Worm (Caenorhabditis elegans) whole organism, L3 larva: ENCODE results near the gene C33F10.11.

Source experiments
- R02D3.7 ChIP-seq: fragments of 150-350 bp; optimal IDR thresholded peaks from 2 replicates; lab custom pipeline; 2014; ENCODE audit warnings: missing biosample characterization, missing genetic modification characterization
- aly-2 ChIP-seq: fragments of 150-350 bp; optimal IDR thresholded peaks from 2 replicates; lab custom pipeline; 2014; ENCODE audit warnings: missing biosample characterization, missing genetic modification characterization
- ama-1 ChIP-seq: fragments of 150-350 bp; optimal IDR thresholded peaks from 2 replicates; lab custom pipeline; 2018
- ceh-16 ChIP-seq: sonication (generic microtip); optimal IDR thresholded peaks from 2 replicates; lab custom pipeline; 2017; ENCODE audit warnings: missing biosample characterization, missing genetic modification characterization
- ceh-82 ChIP-seq: fragments of 150-350 bp; optimal IDR thresholded peaks from 2 replicates; lab custom pipeline; 2014; ENCODE audit warnings: missing biosample characterization, missing genetic modification characterization
- elt-1 ChIP-seq: fragments of 150-350 bp; optimal IDR thresholded peaks from 2 replicates; lab custom pipeline; 2014; ENCODE audit warnings: missing biosample characterization, missing genetic modification characterization
- elt-2 ChIP-seq: sonication (generic microtip); optimal IDR thresholded peaks from 2 replicates; lab custom pipeline; 2016; ENCODE audit warnings: missing genetic modification reagents, mild to moderate bottlenecking, missing genetic modification characterization, missing compliant biosample characterization
- elt-3 ChIP-seq, 3 experiments: fragments of 150-350 bp in 1 of 3; sonication (generic microtip) in 2 of 3; optimal IDR thresholded peaks; 2 replicates in 2 of 3; 4 replicates in 1 of 3; lab custom pipeline; 2014 to 2017; ENCODE audit warnings: missing biosample characterization in 3 of 3, missing genetic modification characterization in 3 of 3
- eor-1 ChIP-seq, 2 experiments: fragments of 150-350 bp; optimal IDR thresholded peaks; 2 replicates each; lab custom pipeline; 2014 to 2018; ENCODE audit warnings: missing biosample characterization in 2 of 2, missing genetic modification characterization in 2 of 2
- fkh-10 ChIP-seq: sonication (generic microtip); optimal IDR thresholded peaks from 2 replicates; lab custom pipeline; 2017; ENCODE audit warnings: missing biosample characterization, missing genetic modification reagents, missing genetic modification characterization
- nfya-1 ChIP-seq: sonication (generic microtip); optimal IDR thresholded peaks from 2 replicates; lab custom pipeline; 2017; ENCODE audit warnings: missing genetic modification characterization, mild to moderate bottlenecking, missing compliant biosample characterization, antibody characterized with exemption, moderate library complexity; ENCODE audit not compliant: insufficient read depth
- nhr-67 ChIP-seq: fragments of 150-350 bp; optimal IDR thresholded peaks from 2 replicates; lab custom pipeline; 2014; ENCODE audit warnings: missing biosample characterization, missing genetic modification characterization
- unc-62 ChIP-seq: fragments of 150-350 bp; sonication (generic microtip); optimal IDR thresholded peaks from 4 replicates; lab custom pipeline; 2014; ENCODE audit warnings: missing biosample characterization, missing genetic modification reagents, missing genetic modification characterization

ce11 chrII:4806261-4806660, 28.4 kb downstream of the C33F10.11 start:
- TF ChIP-seq eor-1 (tag; optimal IDR thresholded peaks at IDR 0.05; lab: Kevin White, UChicago): no peak
- TF ChIP-seq aly-2 (tag; lab: Kevin White, UChicago): no peak
- TF ChIP-seq nfya-1 (tag; lab: Kevin White, UChicago): no peak
- peak; percentile 34 for TF ChIP-seq elt-1 (tag; lab: Kevin White, UChicago)
- no peak for TF ChIP-seq R02D3.7 (tag; lab: Kevin White, UChicago)
- no peak for TF ChIP-seq nhr-67
- no peak for TF ChIP-seq fkh-10 (GFP tag; lab: Kevin White, UChicago)
- TF ChIP-seq ceh-16 (tag; lab: Kevin White, UChicago): no peak
- TF ChIP-seq ceh-82 (tag; lab: Kevin White, UChicago): no peak
- no peak for TF ChIP-seq elt-3 (tag; optimal IDR thresholded peaks at IDR 0.05; lab: Kevin White, UChicago)
- no peak for TF ChIP-seq elt-2 (tag; lab: Kevin White, UChicago)
- TF ChIP-seq unc-62: peak; percentile 41
- no peak for TF ChIP-seq ama-1
